Fruit fly (Drosophila melanogaster) whole organism, pupa: Measurements from ENCODE around the gene zf30C.

Source experiments
- CG10348 ChIP-seq: fragments of 200-800 bp; sonication (Bioruptor generic); IDR thresholded peaks from 2 replicates; pipeline ENCODE4 v1.3.6; 2022; ENCODE audit warnings: missing biosample characterization, missing genetic modification characterization
- CG13204 ChIP-seq: fragments of 200-800 bp; sonication (Bioruptor generic); optimal IDR thresholded peaks from 2 replicates; lab custom pipeline; 2018; ENCODE audit warnings: missing biosample characterization, mild to moderate bottlenecking, missing genetic modification characterization, moderate library complexity
- CG15710 ChIP-seq: fragments of 200-800 bp; sonication (Bioruptor generic); optimal IDR thresholded peaks from 2 replicates; lab custom pipeline; 2018; ENCODE audit warnings: missing biosample characterization, mild to moderate bottlenecking, missing genetic modification characterization, moderate library complexity
- CG34367 ChIP-seq: fragments of 200-800 bp; sonication (Bioruptor generic); optimal IDR thresholded peaks from 2 replicates; lab custom pipeline; 2018; ENCODE audit warnings: missing biosample characterization, mild to moderate bottlenecking, missing genetic modification characterization
- CG4496 ChIP-seq: fragments of 200-800 bp; sonication (Bioruptor generic); IDR thresholded peaks from 3 replicates; pipeline ENCODE4 v1.3.6; 2022; ENCODE audit warnings: missing biosample characterization, missing genetic modification characterization
- CG8159 ChIP-seq: fragments of 200-800 bp; sonication (Bioruptor generic); optimal IDR thresholded peaks from 3 replicates; lab custom pipeline; 2018; ENCODE audit warnings: missing biosample characterization, mild to moderate bottlenecking, missing genetic modification characterization, moderate library complexity
- EcR ChIP-seq: fragments of 200-800 bp; sonication (Bioruptor generic); optimal IDR thresholded peaks from 3 replicates; lab custom pipeline; 2019; ENCODE audit warnings: missing biosample characterization, missing genetic modification characterization, mild to moderate bottlenecking, moderate library complexity, missing genetic modification reagents
- Pif1A ChIP-seq: fragments of 200-800 bp; sonication (Bioruptor generic); optimal IDR thresholded peaks from 3 replicates; lab custom pipeline; 2016; ENCODE audit warnings: missing biosample characterization, missing genetic modification characterization
- Pif1B ChIP-seq: fragments of 200-800 bp; sonication (Bioruptor generic); optimal IDR thresholded peaks from 3 replicates; lab custom pipeline; 2016; ENCODE audit warnings: missing biosample characterization, missing genetic modification characterization
- Snoo ChIP-seq: fragments of 200-800 bp; sonication (Bioruptor generic); optimal IDR thresholded peaks from 3 replicates; lab custom pipeline; 2017; ENCODE audit warnings: missing biosample characterization, mild to moderate bottlenecking, missing genetic modification characterization, inconsistent platforms
- fd96Ca ChIP-seq: fragments of 200-800 bp; sonication (Bioruptor generic); IDR thresholded peaks from 3 replicates; pipeline ENCODE4 v1.3.6; 2022; ENCODE audit warnings: missing biosample characterization, missing genetic modification characterization
- rn ChIP-seq: fragments of 200-800 bp; sonication (Bioruptor generic); IDR thresholded peaks from 2 replicates; pipeline ENCODE4 v1.3.6; 2022; ENCODE audit warnings: missing biosample characterization, missing genetic modification characterization

DNA sequence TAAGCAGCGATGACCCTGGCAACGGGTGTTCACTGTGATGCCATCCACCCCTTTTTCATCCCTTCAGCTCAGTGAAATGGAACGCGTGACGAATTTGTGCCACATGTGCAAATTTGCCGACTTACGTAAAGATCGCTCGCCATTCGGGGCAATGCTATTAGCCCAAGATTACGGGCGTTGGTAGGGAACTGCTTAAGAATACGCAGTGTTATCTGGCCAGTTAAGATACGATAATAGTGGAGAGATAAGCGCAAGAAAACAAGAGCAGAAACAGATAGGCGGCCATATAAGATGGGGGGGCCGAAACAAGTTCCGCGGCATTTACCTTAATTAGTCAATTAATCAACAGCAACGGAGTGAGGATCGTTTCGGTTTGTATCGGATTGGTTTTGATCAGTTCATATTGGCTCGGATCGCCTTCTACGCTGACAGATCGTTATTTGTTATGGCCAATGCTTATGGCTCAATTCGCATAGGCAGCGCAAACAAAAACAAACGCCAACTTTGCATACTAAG lies 27.8 kb downstream of the zf30C start:
- TF ChIP-seq CG13204 (GFP tag; lab: Kevin White, UChicago) (no peak), rn (GFP tag; lab: Robert Waterston, UW) (no peak), fd96Ca (GFP tag; lab: Robert Waterston, UW) (no peak), CG10348 (GFP tag; lab: Robert Waterston, UW) (no peak), Pif1B (GFP tag; lab: Kevin White, UChicago) (no peak), CG15710 (tag; lab: Kevin White, UChicago) (no peak), CG34367 (tag; lab: Kevin White, UChicago) (no peak), CG8159 (tag; lab: Kevin White, UChicago) (no peak), Pif1A (GFP tag; lab: Kevin White, UChicago) (no peak), CG4496 (GFP tag; lab: Robert Waterston, UW) (no peak), Snoo (tag; lab: Kevin White, UChicago) (no peak), EcR (GFP tag; lab: Kevin White, UChicago) (peak; percentile 88)
